Fruit fly (Drosophila melanogaster): ENCODE data around the gene CG32071.

CG32071 gene

DNA sequence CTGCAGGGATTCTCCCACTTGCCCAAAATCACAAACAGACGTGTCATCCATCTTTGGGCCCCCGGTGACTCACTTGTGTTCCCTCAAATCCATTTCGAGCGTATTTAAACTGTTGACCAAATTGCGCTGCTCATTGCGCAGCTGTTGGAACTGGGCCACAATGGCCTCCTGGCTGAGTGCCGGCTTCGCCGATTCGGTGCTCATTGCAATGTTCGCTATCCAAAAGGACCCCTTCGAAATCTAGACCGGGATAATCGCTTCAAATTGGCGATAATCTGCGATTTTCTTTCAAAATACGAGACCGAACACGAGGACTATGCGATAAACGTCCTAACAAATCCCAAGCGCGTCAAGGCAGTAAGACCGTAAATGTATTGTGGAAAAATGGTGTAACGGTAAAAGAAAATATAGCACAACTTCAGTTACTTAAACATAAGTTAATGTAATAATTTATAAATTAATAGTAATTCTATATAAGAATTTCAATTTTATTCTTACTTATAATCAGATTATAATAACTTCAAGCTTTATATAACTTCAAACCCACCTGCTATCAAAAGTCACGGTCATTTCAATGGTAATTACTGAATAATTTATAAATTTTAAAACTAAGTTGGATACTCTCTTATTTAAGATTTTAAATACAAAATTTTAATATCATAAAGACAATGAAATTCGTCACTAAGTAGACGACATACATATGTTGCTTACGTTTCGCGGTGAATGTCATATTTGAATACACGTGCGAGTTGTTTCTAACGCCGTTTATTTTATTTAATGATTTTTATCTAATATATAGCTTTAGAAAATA is 29.4 kb downstream of the CG32071 start, which contains the start of the genes Pfdn2 and Noc1 (continued):
- TF ChIP-seq CG12299 (tag; optimal IDR thresholded peaks at IDR 0.05) (peak; percentile 25), CG10431 (GFP tag; optimal IDR thresholded peaks at IDR 0.05) (no peak), tx (GFP tag; optimal IDR thresholded peaks at IDR 0.05) (no peak), CG11456 (GFP tag; IDR thresholded peaks at IDR 0.05) (no peak), unc-4 (GFP tag; IDR thresholded peaks at IDR 0.05; ENCODE audit: partially characterized antibody) (no peak), trh (GFP tag; optimal IDR thresholded peaks at IDR 0.05) (no peak), Awh (GFP tag; IDR thresholded peaks at IDR 0.05) (0 out of 2 replicates have a peak, but pooled peaks have one; percentile 15), NFAT (GFP tag; IDR thresholded peaks at IDR 0.05) (no peak), CG34376 (GFP tag; optimal IDR thresholded peaks at IDR 0.05) (no peak), Kr (GFP tag; optimal IDR thresholded peaks at IDR 0.05) (no peak), TFAM (GFP tag; optimal IDR thresholded peaks at IDR 0.05) (no peak), CG6272 (GFP tag; IDR thresholded peaks at IDR 0.05) (no peak), CG3847 (GFP tag; IDR thresholded peaks at IDR 0.05) (0 out of 2 replicates have a peak, but pooled peaks have one; percentile 26), CG3065 (GFP tag; optimal IDR thresholded peaks at IDR 0.05) (no peak), CG18599 (GFP tag; optimal IDR thresholded peaks at IDR 0.05) (no peak), yki (optimal IDR thresholded peaks at IDR 0.05) (no peak), CG10462 (GFP tag; optimal IDR thresholded peaks at IDR 0.05) (peak; percentile 31), ttk (GFP tag; IDR thresholded peaks at IDR 0.05) (0 out of 2 replicates have a peak, but pooled peaks have one; percentile 27), CG11085 (GFP tag; IDR thresholded peaks at IDR 0.05) (no peak), dan (GFP tag; IDR thresholded peaks at IDR 0.05) (no peak), CG15514 (GFP tag; optimal IDR thresholded peaks at IDR 0.05) (no peak), Hand (GFP tag; optimal IDR thresholded peaks at IDR 0.05) (no peak), sens-2 (GFP tag; IDR thresholded peaks at IDR 0.05) (no peak), Fer1 (GFP tag; optimal IDR thresholded peaks at IDR 0.05) (no peak), Camta (GFP tag; optimal IDR thresholded peaks at IDR 0.05) (no peak), CG10543 (GFP tag; optimal IDR thresholded peaks at IDR 0.05) (no peak), pnt (GFP tag; optimal IDR thresholded peaks at IDR 0.05) (no peak), CG13287 (GFP tag; IDR thresholded peaks at IDR 0.05; ENCODE audit: partially characterized antibody) (no peak), CG11723 (GFP tag; optimal IDR thresholded peaks at IDR 0.05) (no peak), CG8290 (GFP tag; optimal IDR thresholded peaks at IDR 0.05) (peak; percentile 57), CG8290 (tag; optimal IDR thresholded peaks at IDR 0.05) (no peak), CG8281 (tag; optimal IDR thresholded peaks at IDR 0.05) (no peak), Ets65A (GFP tag) (peak; percentile 83), nau (GFP tag; optimal IDR thresholded peaks at IDR 0.05) (no peak), prd (optimal IDR thresholded peaks at IDR 0.05) (no peak), prd (GFP tag; IDR thresholded peaks at IDR 0.05) (peak; percentile 67), CG7745 (tag; optimal IDR thresholded peaks at IDR 0.05) (no peak), H2.0 (GFP tag; IDR thresholded peaks at IDR 0.05) (no peak), Atf6 (GFP tag; IDR thresholded peaks at IDR 0.05) (no peak), CG7357 (GFP tag; IDR thresholded peaks at IDR 0.05) (peak; percentile 49; the same call in 1 of the 3 replicates), ranshi (GFP tag; IDR thresholded peaks at IDR 0.05) (no peak), Elba2 (GFP tag; optimal IDR thresholded peaks at IDR 0.05) (no peak), CG11093 (GFP tag; IDR thresholded peaks at IDR 0.05) (no peak), C15 (GFP tag; IDR thresholded peaks at IDR 0.05) (0 out of 3 replicates have a peak, but pooled peaks have one; percentile 18), Antp (GFP tag; optimal IDR thresholded peaks at IDR 0.05) (no peak), CG13775 (GFP tag; optimal IDR thresholded peaks at IDR 0.05) (peak; percentile 64), al (GFP tag; IDR thresholded peaks at IDR 0.05) (peak; percentile 60; the same call in 1 of the 2 replicates), vfl (GFP tag; optimal IDR thresholded peaks at IDR 0.05) (no peak), CG30020 (tag; optimal IDR thresholded peaks at IDR 0.05) (peak; percentile 54), dpn (GFP tag; optimal IDR thresholded peaks at IDR 0.05) (peak in 1 of 2 experiments; percentile 67), sqz (GFP tag; optimal IDR thresholded peaks at IDR 0.05) (no peak)

All from whole organism, embryonic.